Worm (Caenorhabditis elegans) whole organism, L2 larva: Measurements from ENCODE around the gene cyp-33E1.

Experiments used
- C34F6.9 ChIP-seq: fragments of 150-350 bp; optimal IDR thresholded peaks from 2 replicates; lab custom pipeline; 2014; ENCODE audit warnings: missing biosample characterization, missing genetic modification characterization
- F13H6.1 ChIP-seq: sonication (generic microtip); optimal IDR thresholded peaks from 2 replicates; lab custom pipeline; 2016; ENCODE audit warnings: missing genetic modification characterization, missing compliant biosample characterization
- R02D3.7 ChIP-seq: fragments of 150-350 bp; optimal IDR thresholded peaks from 2 replicates; lab custom pipeline; 2014; ENCODE audit warnings: missing biosample characterization, missing genetic modification characterization
- Y55F3AM.14 ChIP-seq: fragments of 200-800 bp; sonication (Bioruptor generic); optimal IDR thresholded peaks from 2 replicates; lab custom pipeline; 2018; ENCODE audit warnings: mild to moderate bottlenecking, missing genetic modification characterization, missing compliant biosample characterization
- alr-1 ChIP-seq: fragments of 150-350 bp; optimal IDR thresholded peaks from 2 replicates; lab custom pipeline; 2014; ENCODE audit warnings: missing biosample characterization, missing genetic modification characterization
- aly-2 ChIP-seq: fragments of 150-350 bp; optimal IDR thresholded peaks from 2 replicates; lab custom pipeline; 2014; ENCODE audit warnings: missing biosample characterization, missing genetic modification characterization
- ceh-82 ChIP-seq: fragments of 150-350 bp; optimal IDR thresholded peaks from 2 replicates; lab custom pipeline; 2014; ENCODE audit warnings: missing biosample characterization, missing genetic modification characterization
- crh-2 ChIP-seq: sonication (generic microtip); optimal IDR thresholded peaks from 2 replicates; lab custom pipeline; 2017; ENCODE audit warnings: missing biosample characterization, missing genetic modification characterization
- dmd-4 ChIP-seq: sonication (generic microtip); optimal IDR thresholded peaks from 2 replicates; lab custom pipeline; 2017; ENCODE audit warnings: missing biosample characterization, missing genetic modification characterization
- egl-27 ChIP-seq: sonication (generic microtip); optimal IDR thresholded peaks from 3 replicates; lab custom pipeline; 2017; ENCODE audit warnings: missing biosample characterization, missing genetic modification reagents, missing genetic modification characterization
- elt-3 ChIP-seq: sonication (generic microtip); optimal IDR thresholded peaks from 2 replicates; lab custom pipeline; 2017; ENCODE audit warnings: missing biosample characterization, missing genetic modification characterization
- fos-1 ChIP-seq: fragments of 150-350 bp; optimal IDR thresholded peaks from 2 replicates; lab custom pipeline; 2014; ENCODE audit warnings: missing biosample characterization, missing genetic modification characterization
- gmeb-1 ChIP-seq: fragments of 150-350 bp; optimal IDR thresholded peaks from 2 replicates; lab custom pipeline; 2014; ENCODE audit warnings: missing biosample characterization, missing genetic modification characterization
- lin-11 ChIP-seq: fragments of 150-350 bp; sonication (generic microtip); optimal IDR thresholded peaks from 2 replicates; lab custom pipeline; 2014; ENCODE audit warnings: missing biosample characterization, missing genetic modification characterization, inconsistent platforms, mixed read lengths
- lin-13 ChIP-seq: fragments of 150-350 bp; optimal IDR thresholded peaks from 2 replicates; lab custom pipeline; 2014; ENCODE audit warnings: missing biosample characterization, missing genetic modification reagents, missing genetic modification characterization
- lin-39 ChIP-seq: fragments of 150-350 bp; optimal IDR thresholded peaks from 2 replicates; lab custom pipeline; 2014; ENCODE audit warnings: missing biosample characterization, missing genetic modification reagents, missing genetic modification characterization
- lsy-2 ChIP-seq, 2 experiments: fragments of 150-350 bp in 1 of 2; sonication (generic microtip) in 1 of 2; optimal IDR thresholded peaks; 2 replicates each; lab custom pipeline; 2014 to 2017; ENCODE audit warnings: missing biosample characterization in 2 of 2, missing genetic modification characterization in 2 of 2
- mdl-1 ChIP-seq, 2 experiments: fragments of 150-350 bp in 1 of 2; sonication (generic microtip) in 1 of 2; optimal IDR thresholded peaks; 2 replicates each; lab custom pipeline; 2017; ENCODE audit warnings: missing biosample characterization in 2 of 2, missing genetic modification characterization in 2 of 2
- nhr-10 ChIP-seq: sonication (generic microtip); optimal IDR thresholded peaks from 2 replicates; lab custom pipeline; 2017; ENCODE audit warnings: missing biosample characterization, missing genetic modification characterization
- nhr-11 ChIP-seq: fragments of 150-350 bp; optimal IDR thresholded peaks from 2 replicates; lab custom pipeline; 2014; ENCODE audit warnings: missing biosample characterization, missing genetic modification characterization
- nhr-12 ChIP-seq: fragments of 150-350 bp; optimal IDR thresholded peaks from 2 replicates; lab custom pipeline; 2014; ENCODE audit warnings: missing biosample characterization, missing genetic modification characterization
- nhr-21 ChIP-seq: fragments of 150-350 bp; optimal IDR thresholded peaks from 2 replicates; lab custom pipeline; 2014; ENCODE audit warnings: missing biosample characterization, missing genetic modification characterization
- nhr-23 ChIP-seq: fragments of 150-350 bp; optimal IDR thresholded peaks from 2 replicates; lab custom pipeline; 2014; ENCODE audit warnings: missing biosample characterization, missing genetic modification reagents, missing genetic modification characterization
- nhr-237 ChIP-seq: fragments of 150-350 bp; optimal IDR thresholded peaks from 2 replicates; lab custom pipeline; 2014; ENCODE audit warnings: missing biosample characterization, missing genetic modification characterization
- nhr-25 ChIP-seq: fragments of 150-350 bp; sonication (generic microtip); optimal IDR thresholded peaks from 3 replicates; lab custom pipeline; 2014; ENCODE audit warnings: missing biosample characterization, missing genetic modification characterization
- nhr-6 ChIP-seq: fragments of 150-350 bp; optimal IDR thresholded peaks from 2 replicates; lab custom pipeline; 2014; ENCODE audit warnings: missing biosample characterization, missing genetic modification characterization
- nhr-77 ChIP-seq: fragments of 150-350 bp; optimal IDR thresholded peaks from 2 replicates; lab custom pipeline; 2014; ENCODE audit warnings: missing biosample characterization, missing genetic modification characterization
- peb-1 ChIP-seq: fragments of 150-350 bp; optimal IDR thresholded peaks from 2 replicates; lab custom pipeline; 2014; ENCODE audit warnings: missing biosample characterization, missing genetic modification characterization
- sem-4 ChIP-seq: fragments of 150-350 bp; optimal IDR thresholded peaks from 2 replicates; lab custom pipeline; 2014; ENCODE audit warnings: missing biosample characterization, missing genetic modification reagents, missing genetic modification characterization
- skn-1 ChIP-seq: sonication (generic microtip); optimal IDR thresholded peaks from 2 replicates; lab custom pipeline; 2017; ENCODE audit warnings: missing biosample characterization, missing genetic modification characterization
- sma-9 ChIP-seq, 2 experiments: fragments of 150-350 bp in 1 of 2; sonication (generic microtip) in 1 of 2; optimal IDR thresholded peaks; 2 replicates each; lab custom pipeline; 2014 to 2016; ENCODE audit warnings: missing genetic modification characterization in 2 of 2, mild to moderate bottlenecking in 1 of 2, missing biosample characterization in 1 of 2, missing compliant biosample characterization in 1 of 2, missing genetic modification reagents in 1 of 2, moderate library complexity in 1 of 2
- unc-55 ChIP-seq: fragments of 150-350 bp; sonication (generic microtip); optimal IDR thresholded peaks from 3 replicates; lab custom pipeline; 2014; ENCODE audit warnings: missing biosample characterization, missing genetic modification reagents, missing genetic modification characterization
- unc-62 ChIP-seq: fragments of 150-350 bp; optimal IDR thresholded peaks from 2 replicates; lab custom pipeline; 2014; ENCODE audit warnings: missing biosample characterization, missing genetic modification reagents, missing genetic modification characterization
- zag-1 ChIP-seq: fragments of 150-350 bp; optimal IDR thresholded peaks from 2 replicates; lab custom pipeline; 2014; ENCODE audit warnings: missing biosample characterization, missing genetic modification characterization
- ztf-1 ChIP-seq: fragments of 200-800 bp; sonication (Bioruptor generic); conservative IDR thresholded peaks from 2 replicates; pipeline ENCODE4 v1.3.6; 2022; ENCODE audit warnings: missing genetic modification characterization, missing compliant biosample characterization

cyp-33E1 gene

ce11 chrIV:8673733-8674375 lies 25.5 kb upstream of the cyp-33E1 start:
- no peak for TF ChIP-seq nhr-10 (tag; lab: Kevin White, UChicago)
- no peak for TF ChIP-seq aly-2 (tag; lab: Kevin White, UChicago)
- no peak for TF ChIP-seq nhr-237 (tag; lab: Kevin White, UChicago)
- TF ChIP-seq crh-2: no peak
- no peak for TF ChIP-seq ztf-1
- no peak for TF ChIP-seq gmeb-1 (tag; lab: Kevin White, UChicago)
- TF ChIP-seq nhr-6: no peak
- TF ChIP-seq zag-1 (tag; lab: Kevin White, UChicago): no peak

ce11 chrIV:8668635-8669034 lies 20.2 kb upstream of the cyp-33E1 start, which contains the start of gene cdh-5:
Gene cdh-5 (plus strand): TSS chrIV:8668935.
- TF ChIP-seq sem-4 (tag; lab: Kevin White, UChicago) (no peak), unc-62 (GFP tag; lab: Kevin White, UChicago) (no peak), lsy-2 (tag; optimal IDR thresholded peaks at IDR 0.05; lab: Kevin White, UChicago) (no peak), F13H6.1 (no peak), nhr-12 (no peak), nhr-23 (tag; lab: Kevin White, UChicago) (no peak), nhr-237 (tag; lab: Kevin White, UChicago) (no peak), elt-3 (tag; lab: Kevin White, UChicago) (no peak), zag-1 (tag; lab: Kevin White, UChicago) (no peak), nhr-11 (tag; lab: Kevin White, UChicago) (no peak), R02D3.7 (no peak), alr-1 (tag; lab: Kevin White, UChicago) (no peak)
- TF ChIP-seq, all 48 proteins: peak for 0

- TF ChIP-seq C34F6.9 (tag; lab: Kevin White, UChicago) (peak; percentile 17), R02D3.7 (peak; percentile 21), ztf-1 (no peak), unc-55 (GFP tag; lab: Kevin White, UChicago) (peak; percentile 15)
Observed at ce11 chrIV:8665778-8666177, 17.4 kb upstream of the cyp-33E1 start.

- TF ChIP-seq nhr-21 (tag; lab: Kevin White, UChicago) (no peak), gmeb-1 (tag; lab: Kevin White, UChicago) (no peak), sma-9 (GFP tag; optimal IDR thresholded peaks at IDR 0.05; lab: Kevin White, UChicago) (no peak), sma-9 (tag; optimal IDR thresholded peaks at IDR 0.05; lab: Kevin White, UChicago) (no peak), skn-1 (tag; lab: Kevin White, UChicago) (no peak), zag-1 (tag; lab: Kevin White, UChicago) (no peak), ceh-82 (tag; lab: Kevin White, UChicago) (no peak), lin-11 (tag; lab: Kevin White, UChicago) (no peak), sem-4 (tag; lab: Kevin White, UChicago) (no peak), aly-2 (tag; lab: Kevin White, UChicago) (no peak), fos-1 (no peak), lin-13 (GFP tag; lab: Kevin White, UChicago) (no peak), peb-1 (tag; lab: Kevin White, UChicago) (no peak), nhr-25 (tag; lab: Kevin White, UChicago) (no peak)
Observed at ce11 chrIV:8658122-8658521, 9.7 kb upstream of the cyp-33E1 start, which contains the start of gene C49C8.6. Gene C49C8.6 (minus strand): TSS chrIV:8658222.

- no peak for TF ChIP-seq unc-62 (GFP tag; lab: Kevin White, UChicago)
- no peak for TF ChIP-seq dmd-4 (tag; lab: Kevin White, UChicago)
- no peak for TF ChIP-seq nhr-23 (tag; lab: Kevin White, UChicago)
- TF ChIP-seq gmeb-1 (tag; lab: Kevin White, UChicago): no peak
- no peak for TF ChIP-seq C34F6.9 (tag; lab: Kevin White, UChicago)
- TF ChIP-seq lsy-2 (tag; optimal IDR thresholded peaks at IDR 0.05; lab: Kevin White, UChicago): no peak
- TF ChIP-seq sma-9 (GFP tag; optimal IDR thresholded peaks at IDR 0.05; lab: Kevin White, UChicago): no peak
- no peak for TF ChIP-seq sma-9 (tag; optimal IDR thresholded peaks at IDR 0.05; lab: Kevin White, UChicago)
- no peak for TF ChIP-seq mdl-1 (tag; optimal IDR thresholded peaks at IDR 0.05; lab: Kevin White, UChicago)
- no peak for TF ChIP-seq nhr-77 (tag; lab: Kevin White, UChicago)
- TF ChIP-seq egl-27 (tag; lab: Kevin White, UChicago): no peak
- no peak for TF ChIP-seq zag-1 (tag; lab: Kevin White, UChicago)
- no peak for TF ChIP-seq elt-3 (tag; lab: Kevin White, UChicago)
- TF ChIP-seq Y55F3AM.14 (GFP tag; lab: Kevin White, UChicago): no peak
- no peak for TF ChIP-seq lin-39 (tag; lab: Kevin White, UChicago)
- TF ChIP-seq alr-1 (tag; lab: Kevin White, UChicago): no peak
- no peak for TF ChIP-seq R02D3.7
- TF ChIP-seq, all 48 proteins: peak for 0
Observed at ce11 chrIV:8654115-8654628, 5.8 kb upstream of the cyp-33E1 start, which contains the start of gene C49C8.1. Gene C49C8.1 (plus strand): TSS chrIV:8654578.
